Worm (Caenorhabditis elegans) whole organism, early embryonic: ENCODE data around the gene dmd-9.

Source experiments
- ceh-13 ChIP-seq: fragments of 200-800 bp; sonication (Bioruptor generic); optimal IDR thresholded peaks from 2 replicates; lab custom pipeline; 2018; ENCODE audit warnings: mild to moderate bottlenecking, missing genetic modification characterization, missing compliant biosample characterization
- flt-1 ChIP-seq: fragments of 200-800 bp; sonication (Bioruptor generic); IDR thresholded peaks from 2 replicates; pipeline ENCODE4 v1.3.6; 2022; ENCODE audit warnings: missing genetic modification characterization, missing compliant biosample characterization
- hnd-1 ChIP-seq: sonication (generic microtip); optimal IDR thresholded peaks from 2 replicates; lab custom pipeline; 2016; ENCODE audit warnings: missing genetic modification characterization, missing compliant biosample characterization
- scrt-1 ChIP-seq: fragments of 200-800 bp; sonication (Bioruptor generic); IDR thresholded peaks from 2 replicates; pipeline ENCODE4 v1.3.6; 2022; ENCODE audit warnings: missing genetic modification characterization, missing compliant biosample characterization

DNA sequence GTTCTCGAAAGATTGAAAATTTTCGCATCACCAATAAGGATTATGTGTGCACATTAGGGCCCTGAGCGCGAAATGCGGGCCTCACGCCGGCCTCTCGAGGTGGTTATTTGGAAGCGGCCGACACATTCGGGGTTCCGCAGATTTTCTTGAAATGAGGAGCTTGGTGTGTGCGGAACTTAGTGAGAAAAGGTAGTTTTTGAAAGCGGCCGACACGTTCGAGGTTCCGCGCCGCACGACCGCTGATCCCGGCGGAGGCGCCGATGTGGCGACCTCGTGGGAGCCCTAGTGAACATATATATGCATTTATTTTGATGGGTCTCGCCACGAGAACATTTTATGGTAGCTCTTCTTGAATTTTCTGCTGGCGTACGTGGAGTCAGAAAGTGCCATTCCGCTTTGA lies 12.5 kb upstream of the dmd-9 start:
- TF ChIP-seq ceh-13 = no peak
- no peak for TF ChIP-seq scrt-1 (GFP tag; lab: Robert Waterston, UW)
- no peak for TF ChIP-seq flt-1 (GFP tag; lab: Robert Waterston, UW)
- TF ChIP-seq hnd-1 (tag; lab: Kevin White, UChicago) = no peak
